Worm (Caenorhabditis elegans) whole organism, young adult: Measurements from ENCODE around the gene T27E7.9.

Source experiments
- F33H1.4 ChIP-seq: fragments of 200-800 bp; sonication (Bioruptor generic); IDR thresholded peaks from 2 replicates; pipeline ENCODE4 v1.3.6; 2022; ENCODE audit warnings: missing genetic modification reagents, missing genetic modification characterization, missing compliant biosample characterization
- F37B4.10 ChIP-seq: fragments of 200-800 bp; sonication (Bioruptor generic); IDR thresholded peaks from 2 replicates; pipeline ENCODE4 v1.3.6; 2022; ENCODE audit warnings: missing genetic modification characterization, missing compliant biosample characterization
- F39B2.1 ChIP-seq: fragments of 200-800 bp; sonication (Bioruptor generic); IDR thresholded peaks from 2 replicates; pipeline ENCODE4 v1.3.6; 2022; ENCODE audit warnings: missing genetic modification reagents, missing genetic modification characterization, missing compliant biosample characterization
- F49E8.2 ChIP-seq: sonication (generic microtip); optimal IDR thresholded peaks from 3 replicates; lab custom pipeline; 2017; ENCODE audit warnings: missing genetic modification characterization, mild to moderate bottlenecking, missing compliant biosample characterization, antibody characterized with exemption, moderate library complexity; ENCODE audit not compliant: insufficient read depth
- T07F8.4 ChIP-seq: sonication (generic microtip); optimal IDR thresholded peaks from 2 replicates; lab custom pipeline; 2016; ENCODE audit warnings: mild to moderate bottlenecking, missing genetic modification characterization, moderate library complexity, missing compliant biosample characterization
- Y53F4B.3 ChIP-seq: fragments of 200-800 bp; sonication (Bioruptor generic); IDR thresholded peaks from 2 replicates; pipeline ENCODE4 v1.3.6; 2022; ENCODE audit warnings: missing genetic modification reagents, missing genetic modification characterization, missing compliant biosample characterization
- Y56A3A.18 ChIP-seq: fragments of 200-800 bp; sonication (Bioruptor generic); IDR thresholded peaks from 2 replicates; pipeline ENCODE4 v1.3.6; 2022; ENCODE audit warnings: missing genetic modification reagents, missing genetic modification characterization, missing compliant biosample characterization
- athp-1 ChIP-seq: sonication (generic microtip); optimal IDR thresholded peaks from 2 replicates; lab custom pipeline; 2017; ENCODE audit warnings: mild to moderate bottlenecking, missing genetic modification characterization, missing compliant biosample characterization
- attf-3 ChIP-seq: fragments of 200-800 bp; sonication (Bioruptor generic); conservative IDR thresholded peaks from 2 replicates; pipeline ENCODE4 v1.3.6; 2022; ENCODE audit warnings: missing genetic modification reagents, missing genetic modification characterization, missing compliant biosample characterization
- attf-5 ChIP-seq: fragments of 200-800 bp; sonication (Bioruptor generic); optimal IDR thresholded peaks from 2 replicates; lab custom pipeline; 2018; ENCODE audit warnings: mild to moderate bottlenecking, missing genetic modification characterization, missing compliant biosample characterization
- bed-1 ChIP-seq: fragments of 200-800 bp; sonication (Bioruptor generic); IDR thresholded peaks from 2 replicates; pipeline ENCODE4 v1.3.6; 2022; ENCODE audit warnings: missing genetic modification reagents, missing genetic modification characterization, missing compliant biosample characterization
- cebp-2 ChIP-seq: fragments of 200-800 bp; sonication (Bioruptor generic); IDR thresholded peaks from 2 replicates; pipeline ENCODE4 v1.3.6; 2022; ENCODE audit warnings: missing genetic modification characterization, missing compliant biosample characterization
- ceh-91 ChIP-seq: fragments of 200-800 bp; sonication (Bioruptor generic); IDR thresholded peaks from 2 replicates; pipeline ENCODE4 v1.3.6; 2022; ENCODE audit warnings: missing genetic modification reagents, missing genetic modification characterization, missing compliant biosample characterization
- dox-1 ChIP-seq: fragments of 200-800 bp; sonication (Bioruptor generic); IDR thresholded peaks from 2 replicates; pipeline ENCODE4 v1.3.6; 2022; ENCODE audit warnings: missing genetic modification reagents, missing genetic modification characterization, missing compliant biosample characterization
- fkh-3 ChIP-seq: sonication (generic microtip); optimal IDR thresholded peaks from 2 replicates; lab custom pipeline; 2016; ENCODE audit warnings: mild to moderate bottlenecking, missing genetic modification characterization, missing compliant biosample characterization
- hmg-1.2 ChIP-seq: fragments of 200-800 bp; sonication (Bioruptor generic); IDR thresholded peaks from 2 replicates; pipeline ENCODE4 v1.3.6; 2022; ENCODE audit warnings: missing genetic modification reagents, missing genetic modification characterization, missing compliant biosample characterization
- lag-1 ChIP-seq: fragments of 200-800 bp; sonication (Bioruptor generic); IDR thresholded peaks from 2 replicates; pipeline ENCODE4 v1.3.6; 2022; ENCODE audit warnings: missing genetic modification reagents, missing genetic modification characterization, missing compliant biosample characterization
- lin-54 ChIP-seq: fragments of 200-800 bp; sonication (Bioruptor generic); optimal IDR thresholded peaks from 2 replicates; lab custom pipeline; 2018; ENCODE audit warnings: mild to moderate bottlenecking, missing genetic modification characterization, missing compliant biosample characterization
- lir-1 ChIP-seq: fragments of 200-800 bp; sonication (Bioruptor generic); conservative IDR thresholded peaks from 2 replicates; pipeline ENCODE4 v1.3.6; 2022; ENCODE audit warnings: missing genetic modification reagents, missing genetic modification characterization, missing compliant biosample characterization
- lsl-1 ChIP-seq: fragments of 200-800 bp; sonication (Bioruptor generic); optimal IDR thresholded peaks from 2 replicates; lab custom pipeline; 2018; ENCODE audit warnings: mild to moderate bottlenecking, missing genetic modification characterization, moderate library complexity, missing compliant biosample characterization
- madf-3 ChIP-seq: fragments of 200-800 bp; sonication (Bioruptor generic); IDR thresholded peaks from 2 replicates; pipeline ENCODE4 v1.3.6; 2022; ENCODE audit warnings: missing genetic modification reagents, missing genetic modification characterization, missing compliant biosample characterization
- madf-6 ChIP-seq: fragments of 200-800 bp; sonication (Bioruptor generic); IDR thresholded peaks from 2 replicates; pipeline ENCODE4 v1.3.6; 2022; ENCODE audit warnings: missing genetic modification reagents, missing genetic modification characterization, missing compliant biosample characterization
- madf-8 ChIP-seq: fragments of 200-800 bp; sonication (Bioruptor generic); conservative IDR thresholded peaks from 2 replicates; pipeline ENCODE4 v1.3.6; 2022; ENCODE audit warnings: missing genetic modification reagents, missing genetic modification characterization, missing compliant biosample characterization
- nfya-2 ChIP-seq: fragments of 200-800 bp; sonication (Bioruptor generic); IDR thresholded peaks from 2 replicates; pipeline ENCODE4 v1.3.6; 2022; ENCODE audit warnings: missing genetic modification reagents, missing genetic modification characterization, missing compliant biosample characterization
- nfyb-1 ChIP-seq: fragments of 200-800 bp; sonication (Bioruptor generic); IDR thresholded peaks from 2 replicates; pipeline ENCODE4 v1.3.6; 2022; ENCODE audit warnings: missing genetic modification reagents, missing genetic modification characterization, missing compliant biosample characterization
- nhr-179 ChIP-seq: sonication (generic microtip); optimal IDR thresholded peaks from 2 replicates; lab custom pipeline; 2016; ENCODE audit warnings: mild to moderate bottlenecking, missing genetic modification characterization, missing compliant biosample characterization
- nhr-27 ChIP-seq: fragments of 200-800 bp; sonication (Bioruptor generic); optimal IDR thresholded peaks from 2 replicates; lab custom pipeline; 2018; ENCODE audit warnings: mild to moderate bottlenecking, missing genetic modification characterization, moderate library complexity, missing compliant biosample characterization
- nhr-90 ChIP-seq: sonication (generic microtip); optimal IDR thresholded peaks from 2 replicates; lab custom pipeline; 2016; ENCODE audit warnings: missing genotype, mild to moderate bottlenecking, missing genetic modification characterization, missing compliant biosample characterization
- pbrm-1 ChIP-seq: fragments of 200-800 bp; sonication (Bioruptor generic); IDR thresholded peaks from 2 replicates; pipeline ENCODE4 v1.3.6; 2022; ENCODE audit warnings: missing genetic modification reagents, missing genetic modification characterization, missing compliant biosample characterization
- rcor-1 ChIP-seq: fragments of 200-800 bp; sonication (Bioruptor generic); IDR thresholded peaks from 2 replicates; pipeline ENCODE4 v1.3.6; 2022; ENCODE audit warnings: missing genetic modification reagents, missing genetic modification characterization, missing compliant biosample characterization
- repo-1 ChIP-seq: sonication (generic microtip); optimal IDR thresholded peaks from 2 replicates; lab custom pipeline; 2017; ENCODE audit warnings: mild to moderate bottlenecking, missing genetic modification characterization, missing compliant biosample characterization
- sdz-38 ChIP-seq: sonication (generic microtip); optimal IDR thresholded peaks from 2 replicates; lab custom pipeline; 2016; ENCODE audit warnings: missing genotype, missing genetic modification characterization, missing compliant biosample characterization
- snpc-1.1 ChIP-seq: sonication (generic microtip); optimal IDR thresholded peaks from 2 replicates; lab custom pipeline; 2017; ENCODE audit warnings: missing genetic modification characterization, mild to moderate bottlenecking, missing compliant biosample characterization, antibody characterized with exemption, moderate library complexity, missing genotype, missing genetic modification reagents; ENCODE audit not compliant: insufficient read depth
- snpc-3.4 ChIP-seq: sonication (generic microtip); optimal IDR thresholded peaks from 2 replicates; lab custom pipeline; 2017; ENCODE audit warnings: missing genetic modification characterization, mild to moderate bottlenecking, missing compliant biosample characterization, antibody characterized with exemption, moderate library complexity, missing genotype, missing genetic modification reagents
- somi-1 ChIP-seq: fragments of 200-800 bp; sonication (Bioruptor generic); optimal IDR thresholded peaks from 2 replicates; lab custom pipeline; 2018; ENCODE audit warnings: mild to moderate bottlenecking, missing genetic modification characterization, missing compliant biosample characterization
- unc-130 ChIP-seq: sonication (generic microtip); optimal IDR thresholded peaks from 2 replicates; lab custom pipeline; 2016; ENCODE audit warnings: missing genetic modification reagents, missing genetic modification characterization, missing compliant biosample characterization
- xnd-1 ChIP-seq: sonication (generic microtip); optimal IDR thresholded peaks from 2 replicates; lab custom pipeline; 2016; ENCODE audit warnings: missing genotype, missing genetic modification reagents, missing genetic modification characterization, missing compliant biosample characterization
- ztf-25 ChIP-seq: fragments of 200-800 bp; sonication (Bioruptor generic); IDR thresholded peaks from 2 replicates; pipeline ENCODE4 v1.3.6; 2022; ENCODE audit warnings: missing genetic modification reagents, missing genetic modification characterization, missing compliant biosample characterization
- ztf-26 ChIP-seq: sonication (generic microtip); optimal IDR thresholded peaks from 2 replicates; lab custom pipeline; 2017; ENCODE audit warnings: missing genetic modification characterization, missing compliant biosample characterization
- ztf-3 ChIP-seq: fragments of 200-800 bp; sonication (Bioruptor generic); optimal IDR thresholded peaks from 2 replicates; lab custom pipeline; 2018; ENCODE audit warnings: mild to moderate bottlenecking, missing genetic modification characterization, missing compliant biosample characterization
- ztf-6 ChIP-seq: fragments of 200-800 bp; sonication (Bioruptor generic); IDR thresholded peaks from 2 replicates; pipeline ENCODE4 v1.3.6; 2022; ENCODE audit warnings: missing genetic modification reagents, missing genetic modification characterization, missing compliant biosample characterization

The T27E7.9 gene

DNA sequence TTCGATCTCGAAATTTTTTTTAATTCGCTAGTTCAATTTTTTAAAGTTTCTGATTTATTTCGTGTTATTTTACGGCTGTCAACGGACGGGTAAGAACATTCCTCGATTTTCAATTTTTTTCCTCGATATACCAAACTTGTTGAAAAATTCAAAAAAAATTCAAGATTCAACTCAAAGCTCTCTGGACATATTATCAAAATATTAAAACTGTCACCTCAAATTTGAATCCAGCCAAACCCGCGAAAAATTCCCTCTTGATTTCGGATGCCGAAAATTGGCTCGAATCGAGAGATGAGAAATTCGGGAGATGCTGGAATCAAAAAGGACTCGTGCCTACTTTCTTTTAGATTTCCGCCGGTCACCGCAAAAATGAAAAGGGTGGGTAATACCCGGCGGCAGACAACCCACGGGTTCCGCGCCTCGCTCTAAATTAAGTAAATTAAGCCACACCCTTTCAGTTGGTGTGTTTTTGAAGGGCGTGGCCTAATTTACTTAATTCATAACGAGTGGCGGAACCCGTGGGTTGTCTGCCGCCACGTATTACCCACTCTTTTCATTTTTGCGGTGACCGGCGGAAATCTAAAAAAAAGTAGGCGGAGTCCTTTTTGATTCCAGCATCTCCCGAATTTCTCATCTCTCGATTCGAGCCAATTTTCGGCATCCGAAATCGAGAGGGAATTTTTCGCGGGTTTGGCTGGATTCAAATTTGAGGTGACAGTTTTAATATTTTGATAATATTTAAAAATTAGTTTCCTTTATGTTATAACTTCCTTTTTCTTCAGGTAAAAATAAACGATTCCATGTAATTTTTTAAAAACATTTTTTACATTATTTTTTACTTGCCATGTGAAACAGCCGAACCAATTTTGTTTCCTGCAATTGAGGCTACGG lies 23.7 kb downstream of the T27E7.9 start (continued):
- TF ChIP-seq xnd-1 (tag; lab: Kevin White, UChicago) = peak; percentile 33
- peak; percentile 75; the same call in 1 of the 2 replicates for TF ChIP-seq madf-3
- peak; percentile 88 for TF ChIP-seq madf-6 (GFP tag; lab: Robert Waterston, UW)
- TF ChIP-seq Y53F4B.3 (GFP tag; lab: Robert Waterston, UW) = peak; percentile 43; the same call in 1 of the 2 replicates
- peak; percentile 81 for TF ChIP-seq snpc-1.1 (tag; lab: Kevin White, UChicago)
- TF ChIP-seq pbrm-1 (GFP tag; lab: Robert Waterston, UW) = peak; percentile 99
- TF ChIP-seq ceh-91 = peak; percentile 62; the same call in 1 of the 2 replicates
- TF ChIP-seq ztf-25 = 0 out of 2 replicates have a peak, but pooled peaks have one; percentile 25
- peak; percentile 91; the same call in 1 of the 2 replicates for TF ChIP-seq cebp-2 (GFP tag; lab: Robert Waterston, UW)
- peak; percentile 18 for TF ChIP-seq F49E8.2
- peak; percentile 63 for TF ChIP-seq F33H1.4 (GFP tag; lab: Robert Waterston, UW)
- TF ChIP-seq rcor-1 = peak; percentile 88
- TF ChIP-seq snpc-3.4 (tag; lab: Kevin White, UChicago) = peak; percentile 16
- 0 out of 2 replicates have a peak, but pooled peaks have one; percentile 10 for TF ChIP-seq F39B2.1 (GFP tag; lab: Robert Waterston, UW)
- TF ChIP-seq dox-1 (GFP tag; lab: Robert Waterston, UW) = peak; percentile 86
- 0 out of 2 replicates have a peak, but pooled peaks have one; percentile 55 for TF ChIP-seq nfya-2
- TF ChIP-seq hmg-1.2 (GFP tag; lab: Robert Waterston, UW) = peak; percentile 84
- TF ChIP-seq madf-8 (GFP tag; lab: Robert Waterston, UW) = peak; percentile 57
- peak; percentile 77 for TF ChIP-seq nfyb-1 (GFP tag; lab: Robert Waterston, UW)
- peak; percentile 48; the same call in 1 of the 2 replicates for TF ChIP-seq attf-3 (GFP tag; lab: Robert Waterston, UW)
- TF ChIP-seq lsl-1 (GFP tag; lab: Kevin White, UChicago) = peak; percentile 44
- peak; percentile 72 for TF ChIP-seq Y56A3A.18 (GFP tag; lab: Robert Waterston, UW)
- 0 out of 2 replicates have a peak, but pooled peaks have one; percentile 13 for TF ChIP-seq lir-1 (GFP tag; lab: Robert Waterston, UW)

- no peak for TF ChIP-seq repo-1 (tag; lab: Kevin White, UChicago)
- TF ChIP-seq lag-1 (GFP tag; lab: Robert Waterston, UW) = no peak
- no peak for TF ChIP-seq F37B4.10 (GFP tag; lab: Robert Waterston, UW)
- TF ChIP-seq sdz-38 (tag; lab: Kevin White, UChicago) = no peak
- no peak for TF ChIP-seq athp-1
- no peak for TF ChIP-seq nfyb-1 (GFP tag; lab: Robert Waterston, UW)
- TF ChIP-seq F39B2.1 (GFP tag; lab: Robert Waterston, UW) = no peak
- TF ChIP-seq ztf-6 (GFP tag; lab: Robert Waterston, UW) = no peak
- TF ChIP-seq nhr-90 (tag; lab: Kevin White, UChicago) = no peak
- TF ChIP-seq somi-1 (GFP tag; lab: Kevin White, UChicago) = no peak
- no peak for TF ChIP-seq attf-5 (GFP tag; lab: Kevin White, UChicago)
- no peak for TF ChIP-seq fkh-3 (tag; lab: Kevin White, UChicago)
- no peak for TF ChIP-seq unc-130
- TF ChIP-seq nhr-179 (tag; lab: Kevin White, UChicago) = no peak
- TF ChIP-seq ztf-26 (tag; lab: Kevin White, UChicago) = no peak
- TF ChIP-seq T07F8.4 = no peak
- no peak for TF ChIP-seq ztf-3 (GFP tag; lab: Kevin White, UChicago)
- TF ChIP-seq bed-1 (GFP tag; lab: Robert Waterston, UW) = no peak
- TF ChIP-seq nhr-27 = no peak
- TF ChIP-seq lin-54 = no peak
Measured at ce11 chrIV:14523568-14523967, 25.6 kb downstream of the T27E7.9 start, which contains the start of gene srh-63. srh-63 (plus strand) TSS chrIV:14523868.
